Worm (Caenorhabditis elegans): ENCODE data around the gene gur-3.

ce11 chrX:10392792-10393191 is 13.3 kb downstream of the gur-3 start:
- TF ChIP-seq elt-2 (tag; optimal IDR thresholded peaks at IDR 0.05) (no peak), fos-1 (tag; optimal IDR thresholded peaks at IDR 0.05) (no peak), unc-62 (GFP tag; optimal IDR thresholded peaks at IDR 0.05) (no peak)

Measured in whole organism, L3 larva.